Fruit fly (Drosophila melanogaster) Kc167 (cell line): ENCODE data around the gene CG31751.

Experiments used
- Myc ChIP-seq: fragments of >200 bp; optimal IDR thresholded peaks from 2 replicates; lab custom pipeline; 2017; ENCODE audit warnings: missing external identifiers
- Sin3A ChIP-seq: fragments of >200 bp; optimal IDR thresholded peaks from 2 replicates; lab custom pipeline; 2018; ENCODE audit warnings: missing external identifiers
- insv ChIP-seq: fragments of >200 bp; optimal IDR thresholded peaks from 3 replicates; lab custom pipeline; 2018; ENCODE audit warnings: missing external identifiers
- ttk ChIP-seq: sonication (Bioruptor generic); optimal IDR thresholded peaks from 2 replicates; lab custom pipeline; 2017; ENCODE audit warnings: missing external identifiers

dm6 chr2L:18693877-18694723, 17.1 kb downstream of the CG31751 start:
- no peak for TF ChIP-seq insv (lab: Kevin White, UChicago)
- TF ChIP-seq Myc = no peak
- TF ChIP-seq ttk = no peak
- no peak for TF ChIP-seq Sin3A (lab: Kevin White, UChicago)
